Worm (Caenorhabditis elegans) whole organism, L3 larva: ENCODE data around the gene sqt-1.

ENCODE experiments used
- ceh-9 ChIP-seq: sonication (generic microtip); optimal IDR thresholded peaks from 2 replicates; lab custom pipeline; 2018; ENCODE audit warnings: missing biosample characterization, missing genetic modification characterization
- egl-27 ChIP-seq: sonication (generic microtip); optimal IDR thresholded peaks from 4 replicates; lab custom pipeline; 2017; ENCODE audit warnings: missing biosample characterization, missing genetic modification reagents, missing genetic modification characterization
- egl-5 ChIP-seq: fragments of 150-350 bp; optimal IDR thresholded peaks from 2 replicates; lab custom pipeline; 2017; ENCODE audit warnings: missing biosample characterization, missing genetic modification reagents, missing genetic modification characterization, inconsistent platforms
- elt-1 ChIP-seq: fragments of 150-350 bp; optimal IDR thresholded peaks from 2 replicates; lab custom pipeline; 2014; ENCODE audit warnings: missing biosample characterization, missing genetic modification characterization
- elt-2 ChIP-seq: sonication (generic microtip); optimal IDR thresholded peaks from 2 replicates; lab custom pipeline; 2016; ENCODE audit warnings: missing genetic modification reagents, mild to moderate bottlenecking, missing genetic modification characterization, missing compliant biosample characterization
- eor-1 ChIP-seq, 2 experiments: fragments of 150-350 bp; optimal IDR thresholded peaks; 2 replicates each; lab custom pipeline; 2014 to 2018; ENCODE audit warnings: missing biosample characterization in 2 of 2, missing genetic modification characterization in 2 of 2
- fkh-10 ChIP-seq: sonication (generic microtip); optimal IDR thresholded peaks from 2 replicates; lab custom pipeline; 2017; ENCODE audit warnings: missing biosample characterization, missing genetic modification reagents, missing genetic modification characterization
- fos-1 ChIP-seq: fragments of 150-350 bp; optimal IDR thresholded peaks from 2 replicates; lab custom pipeline; 2014; ENCODE audit warnings: missing biosample characterization, missing genetic modification characterization
- hmg-11 ChIP-seq: sonication (generic microtip); optimal IDR thresholded peaks from 2 replicates; lab custom pipeline; 2016; ENCODE audit warnings: missing genetic modification characterization, missing compliant biosample characterization
- jun-1 ChIP-seq: fragments of 150-350 bp; optimal IDR thresholded peaks from 2 replicates; lab custom pipeline; 2014; ENCODE audit warnings: missing biosample characterization, missing genetic modification reagents, missing genetic modification characterization
- lin-15B ChIP-seq: fragments of 150-350 bp; optimal IDR thresholded peaks from 2 replicates; lab custom pipeline; 2014; ENCODE audit warnings: missing biosample characterization, missing genetic modification characterization
- lin-39 ChIP-seq: fragments of 150-350 bp; optimal IDR thresholded peaks from 2 replicates; lab custom pipeline; 2018; ENCODE audit warnings: missing biosample characterization, missing genetic modification reagents, missing genetic modification characterization
- mml-1 ChIP-seq: fragments of 150-350 bp; sonication (generic microtip); optimal IDR thresholded peaks from 3 replicates; lab custom pipeline; 2014; ENCODE audit warnings: missing biosample characterization, missing genetic modification characterization
- nfya-1 ChIP-seq: sonication (generic microtip); optimal IDR thresholded peaks from 2 replicates; lab custom pipeline; 2017; ENCODE audit warnings: missing genetic modification characterization, mild to moderate bottlenecking, missing compliant biosample characterization, antibody characterized with exemption, moderate library complexity; ENCODE audit not compliant: insufficient read depth
- nhr-11 ChIP-seq: fragments of 150-350 bp; optimal IDR thresholded peaks from 2 replicates; lab custom pipeline; 2014; ENCODE audit warnings: missing biosample characterization, missing genetic modification characterization
- nhr-23 ChIP-seq: fragments of 150-350 bp; optimal IDR thresholded peaks from 2 replicates; lab custom pipeline; 2014; ENCODE audit warnings: missing biosample characterization, missing genetic modification reagents, missing genetic modification characterization
- nhr-237 ChIP-seq: fragments of 150-350 bp; optimal IDR thresholded peaks from 2 replicates; lab custom pipeline; 2014; ENCODE audit warnings: missing biosample characterization, missing genetic modification characterization
- nhr-25 ChIP-seq: sonication (generic microtip); optimal IDR thresholded peaks from 2 replicates; lab custom pipeline; 2017; ENCODE audit warnings: missing biosample characterization, missing genetic modification characterization
- nhr-28 ChIP-seq: fragments of 150-350 bp; optimal IDR thresholded peaks from 2 replicates; lab custom pipeline; 2014; ENCODE audit warnings: missing biosample characterization, missing genetic modification characterization
- nhr-67 ChIP-seq: fragments of 150-350 bp; optimal IDR thresholded peaks from 2 replicates; lab custom pipeline; 2014; ENCODE audit warnings: missing biosample characterization, missing genetic modification characterization
- nhr-77 ChIP-seq: fragments of 150-350 bp; optimal IDR thresholded peaks from 2 replicates; lab custom pipeline; 2014; ENCODE audit warnings: missing biosample characterization, missing genetic modification characterization
- pqm-1 ChIP-seq: fragments of 150-350 bp; optimal IDR thresholded peaks from 2 replicates; lab custom pipeline; 2017; ENCODE audit warnings: missing biosample characterization, missing genetic modification characterization, inconsistent platforms
- sea-2 ChIP-seq: fragments of 150-350 bp; sonication (generic microtip); optimal IDR thresholded peaks from 4 replicates; lab custom pipeline; 2014; ENCODE audit warnings: missing biosample characterization, missing genetic modification reagents, missing genetic modification characterization
- skn-1 ChIP-seq: fragments of 150-350 bp; optimal IDR thresholded peaks from 2 replicates; lab custom pipeline; 2014; ENCODE audit warnings: missing biosample characterization, missing genetic modification characterization
- snpc-4 ChIP-seq: fragments of 150-350 bp; optimal IDR thresholded peaks from 2 replicates; lab custom pipeline; 2014; ENCODE audit warnings: missing biosample characterization, missing genetic modification characterization
- tbx-2 ChIP-seq: sonication (generic microtip); optimal IDR thresholded peaks from 2 replicates; lab custom pipeline; 2016; ENCODE audit warnings: mild to moderate bottlenecking, missing genetic modification characterization, missing compliant biosample characterization
- unc-62 ChIP-seq: fragments of 150-350 bp; sonication (generic microtip); optimal IDR thresholded peaks from 4 replicates; lab custom pipeline; 2014; ENCODE audit warnings: missing biosample characterization, missing genetic modification reagents, missing genetic modification characterization

The sqt-1 gene

ce11 chrII:11335670-11336069 lies 2.0 kb downstream of the sqt-1 start:
- TF ChIP-seq fkh-10 (GFP tag; lab: Kevin White, UChicago) (peak; percentile 67), sea-2 (GFP tag; lab: Kevin White, UChicago) (no peak), lin-39 (tag; lab: Kevin White, UChicago) (peak; percentile 9)
- TF ChIP-seq, all 47 proteins: peak for 2

ce11 chrII:11333846-11334638 lies 3.6 kb downstream of the sqt-1 start:
- TF ChIP-seq snpc-4 (tag; lab: Kevin White, UChicago) (peak; percentile 66), elt-1 (tag; lab: Kevin White, UChicago) (no peak), nhr-25 (tag; lab: Kevin White, UChicago) (peak; percentile 38), elt-2 (peak; percentile 67)
- TF ChIP-seq, all 47 proteins: peak for 3

- TF ChIP-seq nfya-1 (tag; lab: Kevin White, UChicago): no peak
- peak; percentile 83 for TF ChIP-seq fkh-10 (GFP tag; lab: Kevin White, UChicago)
- TF ChIP-seq, all 47 proteins: peak for 1
Observed at ce11 chrII:11333375-11333774, 4.3 kb downstream of the sqt-1 start.

DNA sequence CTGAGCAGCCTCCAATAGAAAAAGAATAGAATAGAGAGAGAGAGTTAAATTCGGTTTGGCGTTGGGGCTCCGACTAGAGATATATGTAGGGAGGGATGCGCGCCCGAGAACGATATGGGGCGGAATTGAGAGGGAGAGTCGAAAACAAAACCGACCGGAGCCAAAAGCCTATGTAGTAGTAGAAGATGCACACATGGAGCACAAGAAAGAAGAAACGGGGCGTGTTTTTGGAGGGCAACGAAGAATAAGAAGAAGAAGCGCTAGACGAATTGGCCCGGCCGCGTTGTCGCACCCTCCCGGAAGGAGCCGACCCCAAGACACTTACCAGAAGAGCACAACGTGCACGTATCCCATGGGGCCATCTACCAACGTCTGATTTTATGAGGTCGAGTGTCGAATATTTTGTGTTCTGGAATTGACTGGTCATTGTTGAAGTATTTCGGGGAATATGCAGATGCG lies 8.6 kb downstream of the sqt-1 start, which contains the start of gene tag-180:
Gene tag-180, minus strand, starts transcription at position 409 of the 459 bp plus-strand sequence.
- TF ChIP-seq unc-62 (GFP tag; lab: Kevin White, UChicago): no peak
- TF ChIP-seq egl-5 (tag; lab: Kevin White, UChicago): no peak
- no peak for TF ChIP-seq tbx-2 (tag; lab: Kevin White, UChicago)
- no peak for TF ChIP-seq lin-15B (tag; lab: Kevin White, UChicago)
- TF ChIP-seq lin-39 (tag; lab: Kevin White, UChicago): no peak
- no peak for TF ChIP-seq nhr-11 (tag; lab: Kevin White, UChicago)
- TF ChIP-seq jun-1 (tag; lab: Kevin White, UChicago): no peak
- TF ChIP-seq nhr-67 (tag; lab: Kevin White, UChicago): no peak
- no peak for TF ChIP-seq nfya-1 (tag; lab: Kevin White, UChicago)
- TF ChIP-seq nhr-28: no peak
- TF ChIP-seq hmg-11 (tag; lab: Kevin White, UChicago): no peak

DNA sequence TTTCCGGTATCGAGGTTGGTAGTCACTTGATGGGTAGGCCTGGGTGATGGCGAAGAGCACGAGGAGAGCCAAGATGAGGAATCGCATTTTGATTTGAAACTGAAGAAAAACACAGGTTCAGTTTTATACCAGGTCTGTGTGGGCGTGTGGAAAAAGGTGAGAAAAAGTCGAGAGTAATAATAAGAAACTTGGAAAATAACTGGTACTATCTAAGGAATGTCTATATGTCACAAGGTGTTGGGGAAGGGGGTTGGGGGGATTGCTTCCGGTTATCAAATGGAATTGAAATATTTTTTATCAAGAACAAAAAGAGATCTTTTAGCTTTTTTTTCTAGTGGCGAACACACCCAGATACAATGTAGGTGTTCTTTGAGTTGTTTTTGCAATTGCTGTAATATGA lies 18.0 kb downstream of the sqt-1 start, which contains the start of gene nlp-51:
Gene nlp-51, minus strand, starts transcription at position 101 of the 400 bp plus-strand sequence.
- TF ChIP-seq pqm-1 (tag; lab: Kevin White, UChicago): no peak
- no peak for TF ChIP-seq lin-39 (tag; lab: Kevin White, UChicago)
- no peak for TF ChIP-seq mml-1 (tag; lab: Kevin White, UChicago)
- no peak for TF ChIP-seq lin-15B (tag; lab: Kevin White, UChicago)
- no peak for TF ChIP-seq snpc-4 (tag; lab: Kevin White, UChicago)
- no peak for TF ChIP-seq eor-1 (tag; optimal IDR thresholded peaks at IDR 0.05; lab: Kevin White, UChicago)
- no peak for TF ChIP-seq ceh-9 (tag; lab: Kevin White, UChicago)
- no peak for TF ChIP-seq nhr-23 (tag; lab: Kevin White, UChicago)
- no peak for TF ChIP-seq fkh-10 (GFP tag; lab: Kevin White, UChicago)
- TF ChIP-seq nhr-77 (tag; lab: Kevin White, UChicago): no peak
- no peak for TF ChIP-seq sea-2 (GFP tag; lab: Kevin White, UChicago)
- TF ChIP-seq elt-2: no peak
- TF ChIP-seq nhr-11 (tag; lab: Kevin White, UChicago): no peak
- TF ChIP-seq fos-1 (tag; lab: Kevin White, UChicago): no peak
- TF ChIP-seq skn-1: no peak
- no peak for TF ChIP-seq nhr-25 (tag; lab: Kevin White, UChicago)
- no peak for TF ChIP-seq egl-5 (tag; lab: Kevin White, UChicago)

DNA sequence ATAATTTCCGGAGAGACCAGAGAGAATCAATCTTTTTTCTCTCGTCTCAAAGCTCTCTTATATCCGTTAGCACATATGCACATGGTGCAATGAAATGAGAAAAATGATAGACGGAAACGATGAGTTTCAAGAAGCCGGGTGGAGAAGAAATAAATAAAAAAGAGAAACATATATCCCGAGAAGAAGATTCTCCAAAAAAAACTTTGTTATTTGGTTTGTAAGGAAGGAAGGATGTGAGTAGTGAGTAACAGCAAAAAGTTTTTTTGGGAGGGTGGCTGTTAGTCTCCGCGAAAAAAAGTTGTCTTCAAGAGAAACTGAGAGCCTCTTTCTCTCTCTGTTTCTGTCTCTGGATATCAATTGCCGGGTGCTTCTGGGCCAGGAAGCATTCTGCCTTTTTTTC lies 21.0 kb downstream of the sqt-1 start:
- no peak for TF ChIP-seq nhr-25 (tag; lab: Kevin White, UChicago)
- TF ChIP-seq lin-15B (tag; lab: Kevin White, UChicago): no peak
- no peak for TF ChIP-seq egl-27
- TF ChIP-seq nhr-237 (tag; lab: Kevin White, UChicago): no peak
- no peak for TF ChIP-seq unc-62 (GFP tag; lab: Kevin White, UChicago)
- no peak for TF ChIP-seq fkh-10 (GFP tag; lab: Kevin White, UChicago)
